Worm (Caenorhabditis elegans): ENCODE results near the gene bus-8A.

bus-8A gene

ce11 chrX:5475164-5475576, 17.5 kb upstream of the bus-8A start (continued):
- TF ChIP-seq B0336.3 (GFP tag; IDR thresholded peaks at IDR 0.05) (peak; percentile 41; the same call in 1 of the 2 replicates), ztf-6 (GFP tag; IDR thresholded peaks at IDR 0.05) (no peak), nfyb-1 (GFP tag; IDR thresholded peaks at IDR 0.05) (0 out of 2 replicates have a peak, but pooled peaks have one; percentile 48), pha-4 (tag; optimal IDR thresholded peaks at IDR 0.05) (no peak), ztf-25 (GFP tag; IDR thresholded peaks at IDR 0.05) (no peak), tbx-9 (tag; optimal IDR thresholded peaks at IDR 0.05; ENCODE audit: borderline replicate concordance) (no peak), efl-1 (GFP tag; optimal IDR thresholded peaks at IDR 0.05) (no peak), ztf-22 (GFP tag; optimal IDR thresholded peaks at IDR 0.05) (no peak), lir-1 (GFP tag; conservative IDR thresholded peaks at IDR 0.05) (no peak), T26A5.8 (tag; optimal IDR thresholded peaks at IDR 0.05) (no peak), ZK185.1 (tag; optimal IDR thresholded peaks at IDR 0.05; ENCODE audit: poor library complexity, severe bottlenecking) (peak; percentile 9), dpl-1 (GFP tag; optimal IDR thresholded peaks at IDR 0.05) (no peak), C06A6.2 (GFP tag; conservative IDR thresholded peaks at IDR 0.05) (no peak; the same call in 1 of the 2 replicates), ccch-3 (GFP tag; optimal IDR thresholded peaks at IDR 0.05) (no peak), zim-3 (tag; optimal IDR thresholded peaks at IDR 0.05) (no peak), ztf-18 (tag; optimal IDR thresholded peaks at IDR 0.05) (no peak), athp-1 (tag; optimal IDR thresholded peaks at IDR 0.05) (no peak), unc-62 (GFP tag; optimal IDR thresholded peaks at IDR 0.05) (peak; percentile 17), Y95B8A.8 (GFP tag; IDR thresholded peaks at IDR 0.05) (no peak), nhr-27 (tag; optimal IDR thresholded peaks at IDR 0.05) (no peak), B0035.1 (tag; optimal IDR thresholded peaks at IDR 0.05) (no peak), mxl-1 (tag; optimal IDR thresholded peaks at IDR 0.05) (no peak), F10E7.11 (tag; optimal IDR thresholded peaks at IDR 0.05) (no peak), sea-2 (GFP tag; IDR thresholded peaks at IDR 0.05) (no peak), him-1 (tag; optimal IDR thresholded peaks at IDR 0.05) (no peak), ekl-4 (GFP tag; IDR thresholded peaks at IDR 0.05) (peak; percentile 61; the same call in 1 of the 2 replicates), snpc-4 (GFP tag; optimal IDR thresholded peaks at IDR 0.05) (no peak), snpc-4 (tag; optimal IDR thresholded peaks at IDR 0.05) (peak in 2 of 4 experiments; percentile 24), attf-6 (GFP tag; IDR thresholded peaks at IDR 0.05) (no peak), F55B11.4 (tag; optimal IDR thresholded peaks at IDR 0.05; ENCODE audit: borderline replicate concordance, insufficient read depth) (no peak), ceh-27 (GFP tag; optimal IDR thresholded peaks at IDR 0.05) (peak; percentile 75), lin-35 (GFP tag; optimal IDR thresholded peaks at IDR 0.05) (no peak), T07F8.4 (tag; optimal IDR thresholded peaks at IDR 0.05) (no peak), cebp-1 (GFP tag; IDR thresholded peaks at IDR 0.05) (no peak), cebp-1 (tag; optimal IDR thresholded peaks at IDR 0.05) (peak; percentile 56), attf-3 (GFP tag; conservative IDR thresholded peaks at IDR 0.05) (no peak), ceh-91 (GFP tag; IDR thresholded peaks at IDR 0.05) (no peak), egrh-3 (GFP tag; IDR thresholded peaks at IDR 0.05) (no peak; the same call in 1 of the 2 replicates), egl-44 (GFP tag; IDR thresholded peaks at IDR 0.05) (no peak), F37B4.10 (GFP tag; IDR thresholded peaks at IDR 0.05) (no peak), hrde-1 (tag; optimal IDR thresholded peaks at IDR 0.05; ENCODE audit: borderline replicate concordance) (no peak), lin-26 (GFP tag; IDR thresholded peaks at IDR 0.05) (no peak), hmg-1.2 (GFP tag; IDR thresholded peaks at IDR 0.05) (peak; percentile 38; the same call in 1 of the 2 replicates), ets-4 (GFP tag; optimal IDR thresholded peaks at IDR 0.05) (no peak), ceh-58 (GFP tag; IDR thresholded peaks at IDR 0.05) (no peak), dox-1 (GFP tag; IDR thresholded peaks at IDR 0.05) (peak; percentile 72; the same call in 1 of the 2 replicates), Y53F4B.3 (GFP tag; IDR thresholded peaks at IDR 0.05) (no peak), K11D2.4 (GFP tag; IDR thresholded peaks at IDR 0.05) (no peak), F49E8.2 (tag; optimal IDR thresholded peaks at IDR 0.05; ENCODE audit: insufficient read depth) (no peak)

Measured in whole organism, young adult.